Worm (Caenorhabditis elegans): ENCODE data around the gene tsen-34.
"Not testable (repeated sequence)": the region's sequence is repeated elsewhere in the genome, so short reads cannot be mapped to it uniquely, and the experiment has no call there.

The tsen-34 gene

DNA sequence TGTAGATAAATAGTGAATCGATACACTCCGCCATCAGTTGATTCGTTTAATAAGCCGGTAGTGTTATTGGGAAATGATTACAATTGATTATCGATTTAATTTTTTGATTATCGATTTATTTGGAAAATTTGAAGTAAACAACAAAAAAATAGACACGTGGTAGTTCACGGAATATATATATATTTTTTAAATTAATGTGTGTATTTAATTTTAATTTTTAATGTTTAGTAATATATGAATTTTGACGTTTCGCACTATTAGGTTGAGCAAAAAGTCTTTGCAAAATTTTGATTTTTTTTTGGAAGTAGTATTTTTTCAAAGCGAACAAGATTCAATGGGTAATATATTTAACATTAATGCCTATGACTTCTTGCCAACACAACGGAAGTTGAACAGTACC, 35.3 kb upstream of the tsen-34 start, which contains the start of gene F49F1.12:
TSS of gene F49F1.12 (minus strand) at position 101 of the 400 bp plus-strand sequence.
- TF ChIP-seq fos-1, lsy-12, skn-1 (tag; optimal IDR thresholded peaks at IDR 0.05): not testable (repeated sequence)

DNA sequence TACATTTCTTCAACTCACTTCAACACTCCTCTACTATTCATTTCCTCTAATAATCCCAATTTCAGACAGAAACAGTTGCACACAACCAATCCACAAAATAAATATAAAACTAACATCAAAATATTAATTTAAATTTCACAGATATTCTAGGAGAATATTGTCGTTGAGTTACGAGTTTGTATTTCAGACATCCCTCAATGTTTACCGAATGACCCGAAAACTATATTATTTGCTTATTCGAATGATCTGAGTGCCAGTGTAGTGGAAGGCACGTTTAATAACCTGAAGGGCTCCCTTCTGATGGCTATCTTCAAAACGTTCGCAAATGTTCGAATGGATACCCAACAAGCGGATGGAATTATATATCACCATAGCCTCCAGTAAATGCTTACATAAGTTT, 33.5 kb upstream of the tsen-34 start, which contains the start of gene R07C12.3:
TSS of gene R07C12.3 (plus strand) at position 301 of the 400 bp plus-strand sequence.
- no peak for TF ChIP-seq pqm-1 (tag; optimal IDR thresholded peaks at IDR 0.05)
- TF ChIP-seq ceh-9 (tag; optimal IDR thresholded peaks at IDR 0.05) = no peak
- TF ChIP-seq nhr-12 (tag; optimal IDR thresholded peaks at IDR 0.05) = no peak
- no peak for TF ChIP-seq nhr-67 (tag; optimal IDR thresholded peaks at IDR 0.05)
- TF ChIP-seq nhr-237 (tag; optimal IDR thresholded peaks at IDR 0.05) = no peak
- TF ChIP-seq ceh-16 (tag; optimal IDR thresholded peaks at IDR 0.05) = no peak
- TF ChIP-seq ceh-28 (tag; optimal IDR thresholded peaks at IDR 0.05) = no peak
- TF ChIP-seq fos-1 (tag; optimal IDR thresholded peaks at IDR 0.05) = no peak
- no peak for TF ChIP-seq hmg-11 (tag; optimal IDR thresholded peaks at IDR 0.05)
- TF ChIP-seq nhr-43 (tag; optimal IDR thresholded peaks at IDR 0.05; ENCODE audit: poor library complexity, severe bottlenecking) = no peak
- no peak for TF ChIP-seq nhr-28 (tag; optimal IDR thresholded peaks at IDR 0.05)
- no peak for TF ChIP-seq ztf-11 (tag; optimal IDR thresholded peaks at IDR 0.05)
- no peak for TF ChIP-seq mml-1 (tag; optimal IDR thresholded peaks at IDR 0.05)
- TF ChIP-seq nhr-23 (tag; optimal IDR thresholded peaks at IDR 0.05) = no peak

DNA sequence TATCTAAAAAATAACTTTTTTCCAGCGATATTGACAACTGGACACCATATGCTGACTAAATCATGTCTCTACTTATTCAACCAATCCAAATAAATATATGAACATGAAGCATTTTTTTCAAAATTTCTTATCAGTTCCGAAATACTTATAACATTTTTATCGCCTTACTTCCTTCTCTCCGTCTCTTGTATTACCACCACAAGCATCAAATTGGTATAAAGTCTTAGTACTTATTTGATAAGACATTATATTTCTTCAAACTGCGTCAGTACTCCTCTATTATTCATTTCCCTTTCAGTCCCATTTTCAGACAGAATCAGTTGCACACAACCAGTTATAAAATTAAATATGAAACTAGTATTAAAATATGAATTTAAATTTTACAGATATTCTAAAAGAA, 30.4 kb upstream of the tsen-34 start:
- TF ChIP-seq R02D3.7 (tag; optimal IDR thresholded peaks at IDR 0.05) (no peak), nhr-12 (tag; optimal IDR thresholded peaks at IDR 0.05) (no peak), pha-4 (tag; optimal IDR thresholded peaks at IDR 0.05) (peak; percentile 42), pqm-1 (tag; optimal IDR thresholded peaks at IDR 0.05) (peak; percentile 83), elt-2 (tag; optimal IDR thresholded peaks at IDR 0.05) (peak; percentile 93), jun-1 (tag; optimal IDR thresholded peaks at IDR 0.05) (peak; percentile 53)

DNA sequence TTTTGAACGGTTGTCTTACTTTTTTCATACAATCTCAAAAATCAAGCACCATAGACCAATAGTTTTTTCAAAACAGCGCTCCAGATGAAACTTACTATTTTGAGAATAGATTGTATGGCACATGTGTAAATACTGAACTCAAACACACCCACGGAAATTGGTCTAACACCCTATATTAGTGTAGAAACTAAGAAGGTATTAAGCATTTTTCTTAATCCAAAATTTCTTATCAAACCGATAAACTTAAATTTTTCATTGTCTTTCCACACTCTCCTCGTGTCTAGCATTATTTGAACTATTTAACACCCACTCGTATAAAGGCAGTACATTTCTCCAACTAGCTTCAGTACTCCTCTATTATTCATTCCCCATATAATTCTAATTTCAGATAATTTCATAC, 28.1 kb upstream of the tsen-34 start:
- no peak for TF ChIP-seq pha-4 (tag; optimal IDR thresholded peaks at IDR 0.05)
- TF ChIP-seq nhr-77 (tag; optimal IDR thresholded peaks at IDR 0.05) = no peak
- TF ChIP-seq ZK546.5 (tag; optimal IDR thresholded peaks at IDR 0.05) = no peak
- peak; percentile 51 for TF ChIP-seq elt-2 (tag; optimal IDR thresholded peaks at IDR 0.05)

DNA sequence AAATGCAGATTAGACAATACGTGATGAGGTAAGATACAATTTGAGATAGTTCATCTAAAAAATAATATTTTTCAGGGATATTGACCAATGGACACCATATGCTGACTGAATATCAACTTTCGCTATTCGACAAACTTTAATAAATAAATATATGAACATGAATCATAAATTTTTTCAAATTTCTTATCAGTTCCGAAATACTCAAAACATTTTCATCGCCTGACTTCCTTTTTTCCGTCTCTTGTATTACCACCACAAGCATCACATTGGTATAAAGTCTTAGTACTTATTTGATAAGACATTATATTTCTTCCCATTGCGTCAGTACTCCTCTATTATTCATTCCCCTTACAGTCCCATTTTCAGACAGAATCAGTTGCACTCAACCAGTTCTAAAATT, 26.1 kb upstream of the tsen-34 start, which contains the start of the genes K08D10.10 and R07C12.1:
TSS of gene K08D10.10 (plus strand) at position 93 of the 400 bp plus-strand sequence.
TSS of gene R07C12.1 (plus strand) at position 314 of the 400 bp plus-strand sequence.
- TF ChIP-seq nhr-12 (tag; optimal IDR thresholded peaks at IDR 0.05) = no peak
- TF ChIP-seq elt-2 (tag; optimal IDR thresholded peaks at IDR 0.05) = peak; percentile 74
- TF ChIP-seq jun-1 (tag; optimal IDR thresholded peaks at IDR 0.05) = peak; percentile 10

DNA sequence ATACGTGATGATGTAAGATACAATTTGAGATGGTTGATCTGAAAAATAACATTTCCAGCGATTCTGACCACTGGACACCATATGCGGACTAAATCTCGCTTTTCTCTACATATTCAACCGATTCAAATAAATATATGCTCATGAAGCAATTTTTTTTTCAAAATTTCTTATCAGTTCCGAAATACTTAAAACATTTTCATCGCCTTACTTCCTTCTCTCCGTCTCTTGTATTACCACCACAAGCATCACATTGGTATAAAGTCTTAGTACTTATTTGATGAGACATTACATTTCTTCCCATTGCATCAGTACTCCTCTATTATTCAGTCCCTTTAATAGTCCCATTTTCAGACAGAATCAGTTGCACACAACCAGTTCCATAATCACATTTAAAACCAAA, 23.6 kb upstream of the tsen-34 start, which contains the start of gene K08D10.14:
TSS of gene K08D10.14 (plus strand) at position 301 of the 400 bp plus-strand sequence.
- TF ChIP-seq ztf-4 (tag; optimal IDR thresholded peaks at IDR 0.05) = no peak
- peak; percentile 51 for TF ChIP-seq elt-2 (tag; optimal IDR thresholded peaks at IDR 0.05)

DNA sequence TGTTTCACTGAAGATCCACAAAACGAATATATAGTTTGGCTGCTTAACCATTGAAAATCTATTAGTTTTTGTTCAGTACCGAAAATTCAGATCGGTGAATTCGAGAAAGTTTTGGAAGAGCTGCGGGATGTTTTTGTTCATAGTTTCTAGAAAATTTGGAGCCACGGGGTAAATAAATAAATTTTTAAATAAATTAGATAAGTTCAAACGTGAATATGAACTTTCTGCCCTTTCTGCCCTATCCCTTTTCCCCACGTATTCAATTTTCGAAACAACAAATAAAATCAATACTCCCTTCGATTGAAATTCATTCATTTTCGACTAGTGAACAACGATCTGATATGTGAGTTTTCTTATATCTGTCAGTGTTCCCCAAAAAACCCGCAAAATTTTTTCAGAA, 16.1 kb upstream of the tsen-34 start, which contains the start of gene scrm-5:
TSS of gene scrm-5 (plus strand) at position 301 of the 400 bp plus-strand sequence.
- TF ChIP-seq ama-1 (optimal IDR thresholded peaks at IDR 0.05) (no peak), fkh-10 (GFP tag; optimal IDR thresholded peaks at IDR 0.05) (no peak), snpc-4 (tag; optimal IDR thresholded peaks at IDR 0.05) (no peak), ztf-11 (tag; optimal IDR thresholded peaks at IDR 0.05) (no peak), skn-1 (tag; optimal IDR thresholded peaks at IDR 0.05) (no peak), elt-3 (tag; optimal IDR thresholded peaks at IDR 0.05) (no peak), eor-1 (tag; optimal IDR thresholded peaks at IDR 0.05) (no peak), R02D3.7 (tag; optimal IDR thresholded peaks at IDR 0.05) (no peak)

DNA sequence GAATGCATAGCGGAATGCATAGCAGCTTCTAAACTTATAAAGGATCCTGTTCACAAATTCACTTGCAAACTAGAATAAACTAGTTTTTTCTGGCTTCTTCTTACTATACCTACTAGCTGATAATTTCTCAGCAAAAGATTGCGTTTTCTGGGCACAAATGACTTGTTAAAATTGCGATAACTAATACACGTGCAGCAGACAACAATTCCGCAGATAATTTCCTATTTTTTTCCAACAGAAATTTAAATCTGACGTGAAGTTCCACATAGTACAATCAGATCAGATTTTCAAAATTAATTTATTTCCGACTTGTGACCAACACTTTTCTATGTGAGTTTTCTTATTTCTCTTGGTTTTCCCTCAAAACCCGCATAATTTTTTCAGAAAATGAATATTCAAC, 13.9 kb upstream of the tsen-34 start, which contains the start of gene scrm-8:
TSS of gene scrm-8 (plus strand) at position 301 of the 400 bp plus-strand sequence.
- TF ChIP-seq elt-1 (tag; optimal IDR thresholded peaks at IDR 0.05) (no peak), lin-15B (tag; optimal IDR thresholded peaks at IDR 0.05) (no peak), snpc-4 (tag; optimal IDR thresholded peaks at IDR 0.05) (no peak), fkh-10 (GFP tag; optimal IDR thresholded peaks at IDR 0.05) (no peak), pqm-1 (tag; optimal IDR thresholded peaks at IDR 0.05) (no peak), ceh-9 (tag; optimal IDR thresholded peaks at IDR 0.05) (no peak)
